Worm (Caenorhabditis elegans) whole organism, young adult: Measurements from ENCODE around the gene scl-7.

ENCODE experiments used
- B0336.3 ChIP-seq: fragments of 200-800 bp; sonication (Bioruptor generic); IDR thresholded peaks from 2 replicates; pipeline ENCODE4 v1.3.6; 2022; ENCODE audit warnings: missing genetic modification characterization, missing compliant biosample characterization
- C06A6.2 ChIP-seq: fragments of 200-800 bp; sonication (Bioruptor generic); conservative IDR thresholded peaks from 2 replicates; pipeline ENCODE4 v1.3.6; 2022; ENCODE audit warnings: missing genetic modification characterization, missing compliant biosample characterization
- F49E8.2 ChIP-seq: sonication (generic microtip); optimal IDR thresholded peaks from 3 replicates; lab custom pipeline; 2017; ENCODE audit warnings: missing genetic modification characterization, mild to moderate bottlenecking, missing compliant biosample characterization, antibody characterized with exemption, moderate library complexity; ENCODE audit not compliant: insufficient read depth
- F57A8.1 ChIP-seq: fragments of 200-800 bp; sonication (Bioruptor generic); optimal IDR thresholded peaks from 2 replicates; lab custom pipeline; 2018; ENCODE audit warnings: mild to moderate bottlenecking, missing genetic modification characterization, moderate library complexity, missing compliant biosample characterization
- T07F8.4 ChIP-seq: sonication (generic microtip); optimal IDR thresholded peaks from 2 replicates; lab custom pipeline; 2016; ENCODE audit warnings: mild to moderate bottlenecking, missing genetic modification characterization, moderate library complexity, missing compliant biosample characterization
- T26A5.8 ChIP-seq: sonication (generic microtip); optimal IDR thresholded peaks from 2 replicates; lab custom pipeline; 2016; ENCODE audit warnings: missing genetic modification characterization, missing compliant biosample characterization
- Y95B8A.8 ChIP-seq: fragments of 200-800 bp; sonication (Bioruptor generic); IDR thresholded peaks from 2 replicates; pipeline ENCODE4 v1.3.6; 2022; ENCODE audit warnings: missing genetic modification reagents, missing genetic modification characterization, missing compliant biosample characterization
- attf-5 ChIP-seq: fragments of 200-800 bp; sonication (Bioruptor generic); optimal IDR thresholded peaks from 2 replicates; lab custom pipeline; 2018; ENCODE audit warnings: mild to moderate bottlenecking, missing genetic modification characterization, missing compliant biosample characterization
- attf-6 ChIP-seq: fragments of 200-800 bp; sonication (Bioruptor generic); IDR thresholded peaks from 2 replicates; pipeline ENCODE4 v1.3.6; 2022; ENCODE audit warnings: missing genetic modification reagents, missing genetic modification characterization, missing compliant biosample characterization
- bed-1 ChIP-seq: fragments of 200-800 bp; sonication (Bioruptor generic); IDR thresholded peaks from 2 replicates; pipeline ENCODE4 v1.3.6; 2022; ENCODE audit warnings: missing genetic modification reagents, missing genetic modification characterization, missing compliant biosample characterization
- ccch-3 ChIP-seq: fragments of 200-800 bp; sonication (Bioruptor generic); optimal IDR thresholded peaks from 2 replicates; lab custom pipeline; 2018; ENCODE audit warnings: mild to moderate bottlenecking, missing genetic modification characterization, missing compliant biosample characterization
- cebp-1 ChIP-seq, 2 experiments: fragments of 200-800 bp in 1 of 2; sonication (Bioruptor generic) in 1 of 2; sonication (generic microtip) in 1 of 2; IDR thresholded peaks in 1 of 2; optimal IDR thresholded peaks in 1 of 2; 2 replicates each; pipeline versions ENCODE4 v1.3.6 to Lab custom; 2017 to 2022; ENCODE audit warnings: missing compliant biosample characterization in 2 of 2, missing genetic modification characterization in 2 of 2, mild to moderate bottlenecking in 1 of 2, missing genetic modification reagents in 1 of 2, moderate library complexity in 1 of 2
- dox-1 ChIP-seq: fragments of 200-800 bp; sonication (Bioruptor generic); IDR thresholded peaks from 2 replicates; pipeline ENCODE4 v1.3.6; 2022; ENCODE audit warnings: missing genetic modification reagents, missing genetic modification characterization, missing compliant biosample characterization
- dpl-1 ChIP-seq: fragments of 150-350 bp; optimal IDR thresholded peaks from 2 replicates; lab custom pipeline; 2014; ENCODE audit warnings: missing biosample characterization, missing genetic modification reagents, missing genetic modification characterization
- efl-1 ChIP-seq: fragments of 150-350 bp; optimal IDR thresholded peaks from 2 replicates; lab custom pipeline; 2014; ENCODE audit warnings: missing biosample characterization, missing genetic modification reagents, missing genetic modification characterization
- egl-18 ChIP-seq: fragments of 200-800 bp; sonication (Bioruptor generic); IDR thresholded peaks from 2 replicates; pipeline ENCODE4 v1.3.6; 2022; ENCODE audit warnings: missing genetic modification reagents, missing genetic modification characterization, missing compliant biosample characterization
- egl-44 ChIP-seq: fragments of 200-800 bp; sonication (Bioruptor generic); IDR thresholded peaks from 2 replicates; pipeline ENCODE4 v1.3.6; 2022; ENCODE audit warnings: missing genetic modification reagents, missing genetic modification characterization, missing compliant biosample characterization
- egrh-3 ChIP-seq: fragments of 200-800 bp; sonication (Bioruptor generic); IDR thresholded peaks from 2 replicates; pipeline ENCODE4 v1.3.6; 2022; ENCODE audit warnings: missing genetic modification reagents, missing genetic modification characterization, missing compliant biosample characterization
- gei-17 ChIP-seq: fragments of 200-800 bp; sonication (Bioruptor generic); optimal IDR thresholded peaks from 2 replicates; lab custom pipeline; 2018; ENCODE audit warnings: mild to moderate bottlenecking, missing genetic modification characterization, missing compliant biosample characterization
- hrde-1 ChIP-seq: sonication (generic microtip); optimal IDR thresholded peaks from 2 replicates; lab custom pipeline; 2016; ENCODE audit warnings: missing genetic modification characterization, mild to moderate bottlenecking, missing compliant biosample characterization, moderate library complexity, missing genotype, missing genetic modification reagents, borderline replicate concordance
- hsf-1 ChIP-seq: fragments of 200-800 bp; sonication (Bioruptor generic); IDR thresholded peaks from 2 replicates; pipeline ENCODE4 v1.3.6; 2022; ENCODE audit warnings: missing genetic modification reagents, missing genetic modification characterization, missing compliant biosample characterization
- lag-1 ChIP-seq: fragments of 200-800 bp; sonication (Bioruptor generic); IDR thresholded peaks from 2 replicates; pipeline ENCODE4 v1.3.6; 2022; ENCODE audit warnings: missing genetic modification reagents, missing genetic modification characterization, missing compliant biosample characterization
- let-526 ChIP-seq: fragments of 200-800 bp; sonication (Bioruptor generic); IDR thresholded peaks from 2 replicates; pipeline ENCODE4 v1.3.6; 2022; ENCODE audit warnings: missing genetic modification reagents, missing genetic modification characterization, missing compliant biosample characterization
- let-607 ChIP-seq, 2 experiments: fragments of 200-800 bp in 1 of 2; sonication (Bioruptor generic) in 1 of 2; sonication (generic microtip) in 1 of 2; optimal IDR thresholded peaks; 2 replicates each; lab custom pipeline; 2016 to 2018; ENCODE audit warnings: mild to moderate bottlenecking in 2 of 2, missing compliant biosample characterization in 2 of 2, missing genetic modification characterization in 2 of 2, moderate library complexity in 2 of 2, missing genotype in 1 of 2
- lin-54 ChIP-seq: fragments of 200-800 bp; sonication (Bioruptor generic); optimal IDR thresholded peaks from 2 replicates; lab custom pipeline; 2018; ENCODE audit warnings: mild to moderate bottlenecking, missing genetic modification characterization, missing compliant biosample characterization
- madf-10 ChIP-seq: sonication (generic microtip); optimal IDR thresholded peaks from 2 replicates; lab custom pipeline; 2016; ENCODE audit warnings: mild to moderate bottlenecking, missing genetic modification characterization, missing compliant biosample characterization
- madf-3 ChIP-seq: fragments of 200-800 bp; sonication (Bioruptor generic); IDR thresholded peaks from 2 replicates; pipeline ENCODE4 v1.3.6; 2022; ENCODE audit warnings: missing genetic modification reagents, missing genetic modification characterization, missing compliant biosample characterization
- madf-6 ChIP-seq: fragments of 200-800 bp; sonication (Bioruptor generic); IDR thresholded peaks from 2 replicates; pipeline ENCODE4 v1.3.6; 2022; ENCODE audit warnings: missing genetic modification reagents, missing genetic modification characterization, missing compliant biosample characterization
- madf-8 ChIP-seq: fragments of 200-800 bp; sonication (Bioruptor generic); conservative IDR thresholded peaks from 2 replicates; pipeline ENCODE4 v1.3.6; 2022; ENCODE audit warnings: missing genetic modification reagents, missing genetic modification characterization, missing compliant biosample characterization
- nfya-1 ChIP-seq: sonication (generic microtip); optimal IDR thresholded peaks from 2 replicates; lab custom pipeline; 2017; ENCODE audit warnings: antibody characterized with exemption, missing compliant biosample characterization, missing genetic modification characterization, borderline replicate concordance; ENCODE audit not compliant: insufficient read depth
- nhr-179 ChIP-seq: sonication (generic microtip); optimal IDR thresholded peaks from 2 replicates; lab custom pipeline; 2016; ENCODE audit warnings: mild to moderate bottlenecking, missing genetic modification characterization, missing compliant biosample characterization
- nhr-80 ChIP-seq: sonication (generic microtip); optimal IDR thresholded peaks from 2 replicates; lab custom pipeline; 2016; ENCODE audit warnings: missing genetic modification characterization, missing compliant biosample characterization
- pbrm-1 ChIP-seq: fragments of 200-800 bp; sonication (Bioruptor generic); IDR thresholded peaks from 2 replicates; pipeline ENCODE4 v1.3.6; 2022; ENCODE audit warnings: missing genetic modification reagents, missing genetic modification characterization, missing compliant biosample characterization
- rcor-1 ChIP-seq: fragments of 200-800 bp; sonication (Bioruptor generic); IDR thresholded peaks from 2 replicates; pipeline ENCODE4 v1.3.6; 2022; ENCODE audit warnings: missing genetic modification reagents, missing genetic modification characterization, missing compliant biosample characterization
- sptf-2 ChIP-seq: fragments of 200-800 bp; sonication (Bioruptor generic); optimal IDR thresholded peaks from 2 replicates; lab custom pipeline; 2018; ENCODE audit warnings: mild to moderate bottlenecking, missing genetic modification characterization, missing compliant biosample characterization
- tbx-9 ChIP-seq: sonication (generic microtip); optimal IDR thresholded peaks from 2 replicates; lab custom pipeline; 2016; ENCODE audit warnings: borderline replicate concordance, missing genetic modification characterization, inconsistent platforms, missing compliant biosample characterization
- xnd-1 ChIP-seq: sonication (generic microtip); optimal IDR thresholded peaks from 2 replicates; lab custom pipeline; 2016; ENCODE audit warnings: missing genotype, missing genetic modification reagents, missing genetic modification characterization, missing compliant biosample characterization
- zfh-2 ChIP-seq: fragments of 200-800 bp; sonication (Bioruptor generic); conservative IDR thresholded peaks from 2 replicates; pipeline ENCODE4 v1.3.6; 2022; ENCODE audit warnings: missing genetic modification reagents, missing genetic modification characterization, missing compliant biosample characterization
- ztf-22 ChIP-seq: fragments of 200-800 bp; sonication (Bioruptor generic); optimal IDR thresholded peaks from 2 replicates; lab custom pipeline; 2018; ENCODE audit warnings: mild to moderate bottlenecking, missing genetic modification characterization, moderate library complexity, missing compliant biosample characterization

scl-7 gene

DNA sequence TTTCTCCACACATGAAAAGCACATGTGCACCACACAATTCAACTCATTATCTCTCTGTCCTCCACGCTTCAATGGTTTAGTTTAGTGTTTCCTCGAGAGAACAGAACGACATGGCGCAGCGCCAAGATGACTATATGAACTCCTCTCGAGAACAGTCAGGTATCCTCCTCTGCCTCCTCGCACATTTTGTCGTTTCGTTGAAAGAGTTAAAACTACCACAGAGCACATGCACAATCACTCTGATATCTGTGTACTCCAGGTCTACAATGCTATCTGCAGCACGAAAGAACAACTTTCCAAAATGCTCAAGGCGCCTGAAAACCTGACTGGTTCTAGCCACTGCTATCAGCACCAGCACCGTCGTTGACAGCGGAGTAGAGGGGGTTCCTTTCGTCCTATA is 43.5 kb upstream of the scl-7 start (continued):
- TF ChIP-seq dox-1 (peak; percentile 61; the same call in 1 of the 2 replicates), bed-1 (GFP tag; lab: Robert Waterston, UW) (no peak), hsf-1 (GFP tag; lab: Robert Waterston, UW) (0 out of 2 replicates have a peak, but pooled peaks have one; percentile 10), tbx-9 (tag; lab: Kevin White, UChicago) (no peak), egrh-3 (GFP tag; lab: Robert Waterston, UW) (0 out of 2 replicates have a peak, but pooled peaks have one; percentile 5), ztf-22 (GFP tag; lab: Kevin White, UChicago) (peak; percentile 34), let-607 (tag; optimal IDR thresholded peaks at IDR 0.05; lab: Kevin White, UChicago) (peak; percentile 34 to 46), let-526 (GFP tag; lab: Robert Waterston, UW) (0 out of 2 replicates have a peak, but pooled peaks have one; percentile 38), B0336.3 (GFP tag; lab: Robert Waterston, UW) (peak; percentile 51; the same call in 1 of the 2 replicates), attf-5 (peak; percentile 48), T07F8.4 (no peak), madf-10 (peak; percentile 3), gei-17 (GFP tag; lab: Kevin White, UChicago) (no peak), lin-54 (no peak), egl-44 (GFP tag; lab: Robert Waterston, UW) (no peak), sptf-2 (no peak)

DNA sequence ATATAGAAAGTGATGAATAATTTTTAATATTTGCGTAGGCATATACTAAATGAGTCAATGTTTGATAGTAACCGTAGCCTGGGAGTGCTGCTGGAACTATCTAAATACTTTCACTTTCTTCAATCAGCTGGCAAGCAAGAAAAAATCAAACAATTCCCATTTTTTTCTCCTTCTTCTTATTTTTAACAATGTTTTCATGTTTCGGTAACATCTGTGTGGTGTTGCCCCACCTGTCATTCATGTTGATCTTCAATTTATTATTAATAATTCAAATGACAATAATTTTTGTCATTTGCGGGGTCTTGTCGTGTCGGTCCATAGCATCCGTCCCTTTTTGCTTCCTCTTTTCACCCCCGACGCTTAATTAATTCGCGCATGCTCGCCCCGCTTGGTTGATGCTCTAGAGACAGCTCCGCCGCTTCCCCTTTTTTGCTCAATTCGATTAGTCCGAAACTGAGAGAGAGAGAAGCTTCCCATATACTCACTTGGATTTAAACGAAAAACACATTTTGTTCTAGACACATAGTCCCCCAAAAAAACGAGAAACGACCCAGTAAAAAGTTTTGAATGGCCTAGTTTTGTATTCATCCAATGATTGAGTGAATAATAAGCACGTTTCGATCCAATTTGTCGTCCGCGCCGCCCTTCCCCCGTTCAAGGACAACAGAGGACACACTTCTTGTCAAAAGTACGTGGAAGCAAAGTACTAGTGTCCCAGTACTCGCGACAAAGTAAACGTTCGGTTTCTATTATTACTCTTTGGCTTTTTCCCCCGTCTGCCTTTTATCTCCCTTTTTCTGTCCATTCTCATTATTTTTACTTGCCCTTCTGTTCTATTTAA is 42.2 kb upstream of the scl-7 start:
- 0 out of 2 replicates have a peak, but pooled peaks have one; percentile 44 for TF ChIP-seq zfh-2 (GFP tag; lab: Robert Waterston, UW)
- no peak for TF ChIP-seq lag-1 (GFP tag; lab: Robert Waterston, UW)
- no peak for TF ChIP-seq dpl-1 (GFP tag; lab: Kevin White, UChicago)
- TF ChIP-seq egl-44 (GFP tag; lab: Robert Waterston, UW), result 0 out of 2 replicates have a peak, but pooled peaks have one; percentile 25
- TF ChIP-seq, all 124 proteins: peak for 2

- TF ChIP-seq ccch-3, result no peak
- peak; percentile 28; the same call in 1 of the 2 replicates for TF ChIP-seq rcor-1 (GFP tag; lab: Robert Waterston, UW)
- peak; percentile 49 for TF ChIP-seq nhr-80
- no peak for TF ChIP-seq attf-5
- no peak for TF ChIP-seq hsf-1 (GFP tag; lab: Robert Waterston, UW)
- TF ChIP-seq cebp-1 (GFP tag; IDR thresholded peaks at IDR 0.05; lab: Robert Waterston, UW), result no peak
- TF ChIP-seq cebp-1 (tag; optimal IDR thresholded peaks at IDR 0.05; lab: Kevin White, UChicago), result peak; percentile 20
- TF ChIP-seq madf-8 (GFP tag; lab: Robert Waterston, UW), result peak; percentile 82
- no peak for TF ChIP-seq B0336.3 (GFP tag; lab: Robert Waterston, UW)
- TF ChIP-seq xnd-1 (tag; lab: Kevin White, UChicago), result peak; percentile 66
- peak; percentile 87 for TF ChIP-seq efl-1
- TF ChIP-seq nhr-179 (tag; lab: Kevin White, UChicago), result no peak
- no peak for TF ChIP-seq egl-18
- TF ChIP-seq pbrm-1 (GFP tag; lab: Robert Waterston, UW), result 0 out of 2 replicates have a peak, but pooled peaks have one; percentile 24
- TF ChIP-seq zfh-2 (GFP tag; lab: Robert Waterston, UW), result no peak
- no peak for TF ChIP-seq Y95B8A.8 (GFP tag; lab: Robert Waterston, UW)
- peak; percentile 57 for TF ChIP-seq lin-54
- TF ChIP-seq nfya-1 (tag; lab: Kevin White, UChicago), result no peak
- TF ChIP-seq F49E8.2 (tag; lab: Kevin White, UChicago), result no peak
- no peak for TF ChIP-seq madf-3 (GFP tag; lab: Robert Waterston, UW)
- no peak for TF ChIP-seq F57A8.1 (GFP tag; lab: Kevin White, UChicago)
- no peak for TF ChIP-seq C06A6.2
- no peak for TF ChIP-seq attf-6 (GFP tag; lab: Robert Waterston, UW)
- TF ChIP-seq hrde-1 (tag; lab: Kevin White, UChicago), result no peak
- TF ChIP-seq madf-6, result peak; percentile 89
- no peak for TF ChIP-seq T26A5.8 (tag; lab: Kevin White, UChicago)
Observed at ce11 chrIV:13028746-13029673, 41.2 kb upstream of the scl-7 start.
